Fruit fly (Drosophila melanogaster) whole organism, prepupa: ENCODE data around the gene CG5861.

ENCODE experiments used
- Blimp-1 ChIP-seq: fragments of 200-800 bp; sonication (Bioruptor generic); optimal IDR thresholded peaks from 3 replicates; lab custom pipeline; 2017; ENCODE audit warnings: missing biosample characterization, missing genetic modification characterization, mild to moderate bottlenecking, moderate library complexity, missing genetic modification reagents
- CG10631 ChIP-seq: fragments of 200-800 bp; sonication (Bioruptor generic); optimal IDR thresholded peaks from 2 replicates; lab custom pipeline; 2016; ENCODE audit warnings: missing biosample characterization, missing genetic modification characterization
- CG11294 ChIP-seq: fragments of 200-800 bp; sonication (Bioruptor generic); IDR thresholded peaks from 2 replicates; pipeline ENCODE4 v1.3.6; 2022; ENCODE audit warnings: missing biosample characterization, missing genetic modification characterization
- CG11902 ChIP-seq: fragments of 200-800 bp; sonication (Bioruptor generic); optimal IDR thresholded peaks from 3 replicates; lab custom pipeline; 2016; ENCODE audit warnings: missing biosample characterization, missing genetic modification characterization
- CG15336 ChIP-seq: fragments of 200-800 bp; sonication (Bioruptor generic); IDR thresholded peaks from 2 replicates; pipeline ENCODE4 v1.3.6; 2022; ENCODE audit warnings: missing biosample characterization, missing genetic modification characterization
- CG16779 ChIP-seq: fragments of 200-800 bp; sonication (Bioruptor generic); optimal IDR thresholded peaks from 3 replicates; lab custom pipeline; 2017; ENCODE audit warnings: missing biosample characterization, mild to moderate bottlenecking, missing genetic modification characterization
- CG3032 ChIP-seq: fragments of 200-800 bp; optimal IDR thresholded peaks from 2 replicates; lab custom pipeline; 2019; ENCODE audit warnings: missing biosample characterization, mild to moderate bottlenecking, missing genetic modification characterization, moderate library complexity
- CG31627 ChIP-seq: fragments of 200-800 bp; sonication (Bioruptor generic); optimal IDR thresholded peaks from 3 replicates; lab custom pipeline; 2016; ENCODE audit warnings: missing biosample characterization, missing genetic modification characterization
- CG34406 ChIP-seq: fragments of 200-800 bp; sonication (Bioruptor generic); optimal IDR thresholded peaks from 3 replicates; lab custom pipeline; 2016; ENCODE audit warnings: missing biosample characterization, missing genetic modification characterization
- CG3919 ChIP-seq: fragments of 200-800 bp; sonication (Bioruptor generic); optimal IDR thresholded peaks from 3 replicates; lab custom pipeline; 2016; ENCODE audit warnings: missing biosample characterization, missing genetic modification characterization
- CG4318 ChIP-seq: fragments of 200-800 bp; sonication (Bioruptor generic); optimal IDR thresholded peaks from 3 replicates; lab custom pipeline; 2017; ENCODE audit warnings: missing biosample characterization, mild to moderate bottlenecking, missing genetic modification characterization
- CG6163 ChIP-seq: fragments of 200-800 bp; sonication (Bioruptor generic); IDR thresholded peaks from 3 replicates; pipeline ENCODE4 v1.3.6; 2022; ENCODE audit warnings: missing biosample characterization, missing genetic modification characterization
- CG6276 ChIP-seq: fragments of 200-800 bp; sonication (Bioruptor generic); optimal IDR thresholded peaks from 2 replicates; lab custom pipeline; 2017; ENCODE audit warnings: missing biosample characterization, mild to moderate bottlenecking, missing genetic modification characterization
- CG6808 ChIP-seq: fragments of 200-800 bp; sonication (Bioruptor generic); optimal IDR thresholded peaks from 3 replicates; lab custom pipeline; 2017; ENCODE audit warnings: missing biosample characterization, missing genetic modification characterization, mild to moderate bottlenecking, moderate library complexity, missing genetic modification reagents
- CG6854 ChIP-seq: fragments of 200-800 bp; sonication (Bioruptor generic); optimal IDR thresholded peaks from 2 replicates; lab custom pipeline; 2017; ENCODE audit warnings: missing biosample characterization, mild to moderate bottlenecking, missing genetic modification characterization
- CG7368 ChIP-seq: fragments of 200-800 bp; sonication (Bioruptor generic); optimal IDR thresholded peaks from 3 replicates; lab custom pipeline; 2016; ENCODE audit warnings: missing biosample characterization, missing genetic modification characterization
- CG8632 ChIP-seq: fragments of 200-800 bp; sonication (Bioruptor generic); optimal IDR thresholded peaks from 3 replicates; lab custom pipeline; 2016; ENCODE audit warnings: missing biosample characterization, missing genetic modification characterization
- CG9139 ChIP-seq: fragments of 200-800 bp; sonication (Bioruptor generic); optimal IDR thresholded peaks from 3 replicates; lab custom pipeline; 2017; ENCODE audit warnings: missing biosample characterization, mild to moderate bottlenecking, missing genetic modification characterization
- Eip75B ChIP-seq: fragments of 200-800 bp; sonication (Bioruptor generic); optimal IDR thresholded peaks from 3 replicates; lab custom pipeline; 2016; ENCODE audit warnings: missing biosample characterization, missing genetic modification characterization
- Eip78C ChIP-seq: fragments of 200-800 bp; sonication (Bioruptor generic); peaks from one replicate; lab custom pipeline; 2016; ENCODE audit warnings: missing biosample characterization, missing genetic modification characterization
- Eip93F ChIP-seq: fragments of 200-800 bp; sonication (Bioruptor generic); optimal IDR thresholded peaks from 2 replicates; lab custom pipeline; 2016; ENCODE audit warnings: missing biosample characterization, mild to moderate bottlenecking, missing genetic modification characterization
- Ets21C ChIP-seq: fragments of 200-800 bp; sonication (Bioruptor generic); optimal IDR thresholded peaks from 3 replicates; lab custom pipeline; 2016; ENCODE audit warnings: missing biosample characterization, missing genetic modification characterization
- Ets96B ChIP-seq: fragments of 200-800 bp; optimal IDR thresholded peaks from 2 replicates; lab custom pipeline; 2019; ENCODE audit warnings: missing biosample characterization, mild to moderate bottlenecking, missing genetic modification characterization, moderate library complexity
- Gug ChIP-seq: fragments of 200-800 bp; sonication (Bioruptor generic); IDR thresholded peaks from 2 replicates; pipeline ENCODE4 v1.3.6; 2022; ENCODE audit warnings: missing biosample characterization, missing genetic modification characterization
- Hr38 ChIP-seq: sonication (Bioruptor generic); optimal IDR thresholded peaks from 2 replicates; lab custom pipeline; 2016; ENCODE audit warnings: missing biosample characterization, missing genetic modification characterization
- Hr39 ChIP-seq: fragments of 200-800 bp; sonication (Bioruptor generic); optimal IDR thresholded peaks from 2 replicates; lab custom pipeline; 2016; ENCODE audit warnings: missing biosample characterization, missing genetic modification characterization
- Hr4 ChIP-seq: fragments of 200-800 bp; sonication (Bioruptor generic); optimal IDR thresholded peaks from 3 replicates; lab custom pipeline; 2016; ENCODE audit warnings: missing biosample characterization, missing genetic modification characterization
- Lpt ChIP-seq: fragments of 200-800 bp; sonication (Bioruptor generic); optimal IDR thresholded peaks from 3 replicates; lab custom pipeline; 2016; ENCODE audit warnings: missing biosample characterization, missing genetic modification characterization
- Met ChIP-seq: fragments of 200-800 bp; sonication (Bioruptor generic); optimal IDR thresholded peaks from 3 replicates; lab custom pipeline; 2016; ENCODE audit warnings: missing biosample characterization, missing genetic modification characterization
- Smox ChIP-seq: fragments of 200-800 bp; sonication (Bioruptor generic); optimal IDR thresholded peaks from 3 replicates; lab custom pipeline; 2016; ENCODE audit warnings: missing biosample characterization, missing genetic modification characterization
- Sox102F ChIP-seq: fragments of 200-800 bp; sonication (Bioruptor generic); optimal IDR thresholded peaks from 2 replicates; lab custom pipeline; 2016; ENCODE audit warnings: missing biosample characterization, mild to moderate bottlenecking, missing genetic modification characterization
- Sox15 ChIP-seq: fragments of 200-800 bp; sonication (Bioruptor generic); optimal IDR thresholded peaks from 3 replicates; lab custom pipeline; 2016; ENCODE audit warnings: missing biosample characterization, missing genetic modification characterization
- achi ChIP-seq: fragments of 200-800 bp; sonication (Bioruptor generic); optimal IDR thresholded peaks from 3 replicates; lab custom pipeline; 2016; ENCODE audit warnings: missing biosample characterization, missing genetic modification characterization
- cyc ChIP-seq: fragments of 200-800 bp; sonication (Bioruptor generic); optimal IDR thresholded peaks from 3 replicates; lab custom pipeline; 2016; ENCODE audit warnings: missing biosample characterization, missing genetic modification characterization
- dac ChIP-seq: fragments of 200-800 bp; sonication (Bioruptor generic); optimal IDR thresholded peaks from 2 replicates; lab custom pipeline; 2017; ENCODE audit warnings: missing biosample characterization, mild to moderate bottlenecking, missing genetic modification characterization
- dsx ChIP-seq: fragments of 200-800 bp; optimal IDR thresholded peaks from 3 replicates; lab custom pipeline; 2019; ENCODE audit warnings: missing biosample characterization, mild to moderate bottlenecking, missing genetic modification characterization, moderate library complexity; ENCODE audit not compliant: poor library complexity, severe bottlenecking
- eg ChIP-seq: fragments of 200-800 bp; sonication (Bioruptor generic); IDR thresholded peaks from 3 replicates; pipeline ENCODE4 v1.3.6; 2022; ENCODE audit warnings: missing biosample characterization, missing genetic modification characterization
- esn ChIP-seq: fragments of 200-800 bp; sonication (Bioruptor generic); optimal IDR thresholded peaks from 2 replicates; lab custom pipeline; 2016; ENCODE audit warnings: missing biosample characterization, mild to moderate bottlenecking, missing genetic modification characterization, moderate library complexity
- fd59A ChIP-seq: fragments of 200-800 bp; sonication (Bioruptor generic); optimal IDR thresholded peaks from 2 replicates; lab custom pipeline; 2017; ENCODE audit warnings: missing biosample characterization, mild to moderate bottlenecking, missing genetic modification characterization, missing genetic modification reagents
- fd85E ChIP-seq: fragments of 200-800 bp; sonication (Bioruptor generic); optimal IDR thresholded peaks from 3 replicates; lab custom pipeline; 2016; ENCODE audit warnings: missing biosample characterization, missing genetic modification characterization
- net ChIP-seq: fragments of 200-800 bp; sonication (Bioruptor generic); optimal IDR thresholded peaks from 3 replicates; lab custom pipeline; 2016; ENCODE audit warnings: missing biosample characterization, missing genetic modification characterization
- pdm3 ChIP-seq: fragments of 200-800 bp; sonication (Bioruptor generic); optimal IDR thresholded peaks from 3 replicates; lab custom pipeline; 2016; ENCODE audit warnings: missing biosample characterization, missing genetic modification characterization
- spab ChIP-seq: fragments of 200-800 bp; sonication (Bioruptor generic); optimal IDR thresholded peaks from 2 replicates; lab custom pipeline; 2017; ENCODE audit warnings: missing biosample characterization, mild to moderate bottlenecking, missing genetic modification characterization, missing genetic modification reagents
- svp ChIP-seq: fragments of 200-800 bp; sonication (Bioruptor generic); peaks from one replicate; lab custom pipeline; 2016; ENCODE audit warnings: missing biosample characterization, missing genetic modification characterization
- topi ChIP-seq: fragments of 200-800 bp; sonication (Bioruptor generic); optimal IDR thresholded peaks from 3 replicates; lab custom pipeline; 2016; ENCODE audit warnings: missing biosample characterization, missing genetic modification characterization

CG5861 gene

dm6 chr2L:16285692-16286359 lies 21.3 kb downstream of the CG5861 start (continued):
- TF ChIP-seq CG6854 (GFP tag; lab: Kevin White, UChicago) (peak; percentile 55), CG34406 (GFP tag; lab: Kevin White, UChicago) (peak; percentile 86), CG3032 (peak; percentile 87), dsx (GFP tag; lab: Kevin White, UChicago) (peak; percentile 75), CG3919 (peak; percentile 88), Sox15 (GFP tag; lab: Kevin White, UChicago) (peak; percentile 83), topi (peak; percentile 92), Met (GFP tag; lab: Kevin White, UChicago) (peak; percentile 92), CG15336 (GFP tag; lab: Robert Waterston, UW) (no peak), achi (GFP tag; lab: Kevin White, UChicago) (peak; percentile 83), fd85E (no peak), svp (GFP tag; lab: Kevin White, UChicago) (peak; percentile 95), Lpt (GFP tag; lab: Kevin White, UChicago) (peak; percentile 74), Ets96B (tag; lab: Kevin White, UChicago) (peak; percentile 86), cyc (GFP tag; lab: Kevin White, UChicago) (peak; percentile 92), Hr39 (GFP tag; lab: Kevin White, UChicago) (peak; percentile 94), CG11902 (GFP tag; lab: Kevin White, UChicago) (peak; percentile 89), Eip75B (peak; percentile 83), CG7368 (GFP tag; lab: Kevin White, UChicago) (peak; percentile 93), CG6163 (no peak), CG11294 (GFP tag; lab: Robert Waterston, UW) (no peak), CG31627 (GFP tag; lab: Kevin White, UChicago) (peak; percentile 94), Gug (GFP tag; lab: Robert Waterston, UW) (no peak), Hr38 (GFP tag; lab: Kevin White, UChicago) (no peak), Hr4 (peak; percentile 87), Ets21C (GFP tag; lab: Kevin White, UChicago) (peak; percentile 87), CG6276 (GFP tag; lab: Kevin White, UChicago) (peak; percentile 70)
- TF ChIP-seq, all 60 proteins: peak for 52

dm6 chr2L:16284306-16285299 lies 22.5 kb downstream of the CG5861 start:
- TF ChIP-seq net (GFP tag; lab: Kevin White, UChicago), result peak; percentile 47
- TF ChIP-seq CG16779 (tag; lab: Kevin White, UChicago), result peak; percentile 68
- peak; percentile 67 for TF ChIP-seq Met (GFP tag; lab: Kevin White, UChicago)
- TF ChIP-seq CG15336 (GFP tag; lab: Robert Waterston, UW), result no peak
- peak; percentile 44 for TF ChIP-seq CG8632 (GFP tag; lab: Kevin White, UChicago)
- TF ChIP-seq fd85E, result peak; percentile 67
- TF ChIP-seq cyc (GFP tag; lab: Kevin White, UChicago), result peak; percentile 58
- peak; percentile 52 for TF ChIP-seq CG3032
- TF ChIP-seq Hr4, result peak; percentile 63
- no peak for TF ChIP-seq dac (GFP tag; lab: Kevin White, UChicago)
- peak; percentile 74 for TF ChIP-seq esn (GFP tag; lab: Kevin White, UChicago)
- TF ChIP-seq Sox102F (GFP tag; lab: Kevin White, UChicago), result peak; percentile 75
- TF ChIP-seq spab (GFP tag; lab: Kevin White, UChicago), result peak; percentile 46
- TF ChIP-seq Eip75B, result peak; percentile 58
- TF ChIP-seq Smox (GFP tag; lab: Kevin White, UChicago), result peak; percentile 75
- TF ChIP-seq pdm3 (GFP tag; lab: Kevin White, UChicago), result peak; percentile 71
- peak; percentile 90 for TF ChIP-seq Eip78C (GFP tag; lab: Kevin White, UChicago)
- no peak for TF ChIP-seq Gug (GFP tag; lab: Robert Waterston, UW)
- peak; percentile 11 for TF ChIP-seq fd59A (GFP tag; lab: Kevin White, UChicago)
- peak; percentile 65 for TF ChIP-seq dsx (GFP tag; lab: Kevin White, UChicago)
- TF ChIP-seq Blimp-1, result peak; percentile 53
- peak; percentile 39 for TF ChIP-seq CG9139 (GFP tag; lab: Kevin White, UChicago)
- peak; percentile 26 for TF ChIP-seq CG4318
- TF ChIP-seq eg, result no peak
- TF ChIP-seq Eip93F (GFP tag; lab: Kevin White, UChicago), result peak; percentile 6
- TF ChIP-seq CG10631 (GFP tag; lab: Kevin White, UChicago), result peak; percentile 56
- peak; percentile 52 for TF ChIP-seq CG6808 (GFP tag; lab: Kevin White, UChicago)
- TF ChIP-seq Hr38 (GFP tag; lab: Kevin White, UChicago), result no peak
- no peak for TF ChIP-seq CG6163
- TF ChIP-seq CG11294 (GFP tag; lab: Robert Waterston, UW), result no peak
- peak; percentile 74 for TF ChIP-seq Hr39 (GFP tag; lab: Kevin White, UChicago)
